Fruit fly (Drosophila melanogaster) whole organism, embryonic: ENCODE data around the gene CG42449.
A peak's percentile ranks its signal among the peaks of the same experiment; 100 is the strongest.

Experiments
- Aef1 ChIP-seq: fragments of 200-800 bp; sonication (Bioruptor generic); IDR thresholded peaks from 3 replicates; pipeline ENCODE4 v1.3.6; 2022; ENCODE audit warnings: missing biosample characterization, missing genetic modification characterization
- Asciz ChIP-seq: fragments of 200-800 bp; sonication (Bioruptor generic); optimal IDR thresholded peaks from 2 replicates; lab custom pipeline; 2017; ENCODE audit warnings: missing biosample characterization, mild to moderate bottlenecking, missing genetic modification characterization, missing genetic modification reagents
- B-H2 ChIP-seq: fragments of 200-800 bp; sonication (Bioruptor generic); optimal IDR thresholded peaks from 2 replicates; lab custom pipeline; 2018; ENCODE audit warnings: missing biosample characterization, mild to moderate bottlenecking, missing genetic modification characterization
- CG10267 ChIP-seq: fragments of 200-800 bp; sonication (Bioruptor generic); optimal IDR thresholded peaks from 2 replicates; lab custom pipeline; 2018; ENCODE audit warnings: missing biosample characterization, mild to moderate bottlenecking, missing genetic modification characterization, moderate library complexity
- CG10321 ChIP-seq: fragments of 200-800 bp; sonication (Bioruptor generic); IDR thresholded peaks from 2 replicates; pipeline ENCODE4 v1.3.6; 2022; ENCODE audit warnings: missing biosample characterization, missing genetic modification characterization
- CG12299 ChIP-seq: fragments of 200-800 bp; sonication (Bioruptor generic); optimal IDR thresholded peaks from 2 replicates; lab custom pipeline; 2018; ENCODE audit warnings: missing biosample characterization, mild to moderate bottlenecking, missing genetic modification characterization
- CG12391 ChIP-seq: fragments of 200-800 bp; sonication (Bioruptor generic); optimal IDR thresholded peaks from 3 replicates; lab custom pipeline; 2018; ENCODE audit warnings: missing biosample characterization, mild to moderate bottlenecking, missing genetic modification characterization, moderate library complexity
- CG12769 ChIP-seq: fragments of 200-800 bp; sonication (Bioruptor generic); optimal IDR thresholded peaks from 2 replicates; lab custom pipeline; 2019; ENCODE audit warnings: missing biosample characterization, mild to moderate bottlenecking, missing genetic modification characterization, moderate library complexity
- CG12942 ChIP-seq: fragments of 200-800 bp; sonication (Bioruptor generic); optimal IDR thresholded peaks from 3 replicates; lab custom pipeline; 2016; ENCODE audit warnings: missing biosample characterization, missing genetic modification characterization
- CG13287 ChIP-seq: fragments of 200-800 bp; sonication (Bioruptor generic); IDR thresholded peaks from 2 replicates; pipeline ENCODE4 v1.3.6; 2022; ENCODE audit warnings: missing biosample characterization, missing genetic modification characterization; ENCODE audit not compliant: partially characterized antibody
- CG1529 ChIP-seq: fragments of 200-800 bp; sonication (Bioruptor generic); optimal IDR thresholded peaks from 3 replicates; lab custom pipeline; 2018; ENCODE audit warnings: missing biosample characterization, missing genetic modification characterization
- CG15514 ChIP-seq: fragments of 200-800 bp; sonication (Bioruptor generic); optimal IDR thresholded peaks from 3 replicates; lab custom pipeline; 2017; ENCODE audit warnings: missing biosample characterization, missing genetic modification characterization, mild to moderate bottlenecking, moderate library complexity, missing genetic modification reagents
- CG17385 ChIP-seq: fragments of 200-800 bp; sonication (Bioruptor generic); optimal IDR thresholded peaks from 3 replicates; lab custom pipeline; 2018; ENCODE audit warnings: missing biosample characterization, mild to moderate bottlenecking, missing genetic modification characterization
- CG17912 ChIP-seq: fragments of 200-800 bp; sonication (Bioruptor generic); optimal IDR thresholded peaks from 2 replicates; lab custom pipeline; 2018; ENCODE audit warnings: missing biosample characterization, mild to moderate bottlenecking, missing genetic modification characterization
- CG2712 ChIP-seq: fragments of 200-800 bp; optimal IDR thresholded peaks from 3 replicates; lab custom pipeline; 2019; ENCODE audit warnings: missing biosample characterization, mild to moderate bottlenecking, missing genetic modification characterization, moderate library complexity
- CG30020 ChIP-seq: fragments of 200-800 bp; optimal IDR thresholded peaks from 2 replicates; lab custom pipeline; 2019; ENCODE audit warnings: missing biosample characterization, mild to moderate bottlenecking, missing genetic modification characterization, moderate library complexity
- CG31224 ChIP-seq: fragments of 200-800 bp; sonication (Bioruptor generic); IDR thresholded peaks from 2 replicates; pipeline ENCODE4 v1.3.6; 2022; ENCODE audit warnings: missing biosample characterization, missing genetic modification characterization
- CG3726 ChIP-seq: fragments of 200-800 bp; sonication (Bioruptor generic); IDR thresholded peaks from 3 replicates; pipeline ENCODE4, ENCODE4 v1.3.6; 2022; ENCODE audit warnings: missing biosample characterization, missing genetic modification characterization
- CG4282 ChIP-seq: fragments of 200-800 bp; sonication (Bioruptor generic); optimal IDR thresholded peaks from 2 replicates; lab custom pipeline; 2016; ENCODE audit warnings: missing biosample characterization, missing genetic modification characterization
- CG4820 ChIP-seq: fragments of 200-800 bp; sonication (Bioruptor generic); optimal IDR thresholded peaks from 3 replicates; lab custom pipeline; 2016; ENCODE audit warnings: missing biosample characterization, missing genetic modification characterization
- CG7372 ChIP-seq: fragments of 200-800 bp; sonication (Bioruptor generic); IDR thresholded peaks from 2 replicates; pipeline ENCODE4 v1.3.6; 2022; ENCODE audit warnings: missing biosample characterization, missing genetic modification characterization
- CG7987 ChIP-seq: fragments of 200-800 bp; sonication (Bioruptor generic); optimal IDR thresholded peaks from 2 replicates; lab custom pipeline; 2018; ENCODE audit warnings: missing biosample characterization, mild to moderate bottlenecking, missing genetic modification characterization, moderate library complexity
- CG9876 ChIP-seq: fragments of 200-800 bp; sonication (Bioruptor generic); optimal IDR thresholded peaks from 2 replicates; lab custom pipeline; 2016; ENCODE audit warnings: missing biosample characterization, missing genetic modification characterization
- CTCF ChIP-seq: fragments of 200-800 bp; sonication (Bioruptor generic); optimal IDR thresholded peaks from 2 replicates; lab custom pipeline; 2017; ENCODE audit warnings: missing biosample characterization, mild to moderate bottlenecking, missing genetic modification characterization, moderate library complexity
- Camta ChIP-seq: fragments of 200-800 bp; sonication (Bioruptor generic); optimal IDR thresholded peaks from 2 replicates; lab custom pipeline; 2016; ENCODE audit warnings: missing biosample characterization, missing genetic modification characterization
- Dll ChIP-seq: fragments of 200-800 bp; sonication (Bioruptor generic); IDR thresholded peaks from 4 replicates; pipeline ENCODE4 v1.3.6; 2022; ENCODE audit warnings: missing biosample characterization, missing genetic modification characterization; ENCODE audit not compliant: partially characterized antibody
- Dp ChIP-seq: fragments of 200-800 bp; sonication (Bioruptor generic); optimal IDR thresholded peaks from 2 replicates; lab custom pipeline; 2018; ENCODE audit warnings: missing biosample characterization, mild to moderate bottlenecking, missing genetic modification characterization, moderate library complexity
- Drgx ChIP-seq: fragments of 200-800 bp; sonication (Bioruptor generic); IDR thresholded peaks from 2 replicates; pipeline ENCODE4 v1.3.6; 2022; ENCODE audit warnings: missing biosample characterization, missing genetic modification characterization
- Eip74EF ChIP-seq, 2 experiments: fragments of 200-800 bp in 1 of 2; fragments of >200 bp in 1 of 2; sonication (Bioruptor generic) in 1 of 2; optimal IDR thresholded peaks; 2 replicates each; lab custom pipeline; 2017 to 2019; ENCODE audit warnings: missing biosample characterization in 2 of 2, missing genetic modification characterization in 2 of 2, mild to moderate bottlenecking in 1 of 2, moderate library complexity in 1 of 2
- GATAe ChIP-seq: fragments of 200-800 bp; sonication (Bioruptor generic); conservative IDR thresholded peaks from 2 replicates; pipeline ENCODE4 v1.3.6; 2022; ENCODE audit warnings: missing biosample characterization, missing genetic modification characterization
- Mes4 ChIP-seq: fragments of 200-800 bp; sonication (Bioruptor generic); optimal IDR thresholded peaks from 2 replicates; lab custom pipeline; 2016; ENCODE audit warnings: missing biosample characterization, missing genetic modification characterization
- NC2β ChIP-seq: fragments of 200-800 bp; sonication (Bioruptor generic); optimal IDR thresholded peaks from 2 replicates; lab custom pipeline; 2016; ENCODE audit warnings: missing biosample characterization, missing genetic modification characterization
- Sox102F ChIP-seq: fragments of 200-800 bp; sonication (Bioruptor generic); optimal IDR thresholded peaks from 2 replicates; lab custom pipeline; 2018; ENCODE audit warnings: missing biosample characterization, mild to moderate bottlenecking, missing genetic modification characterization, moderate library complexity
- Spps ChIP-seq: fragments of 200-800 bp; sonication (Bioruptor generic); optimal IDR thresholded peaks from 2 replicates; lab custom pipeline; 2018; ENCODE audit warnings: missing biosample characterization, mild to moderate bottlenecking, missing genetic modification characterization
- chinmo ChIP-seq: fragments of 200-800 bp; sonication (Bioruptor generic); IDR thresholded peaks from 4 replicates; pipeline ENCODE4 v1.3.6; 2022; ENCODE audit warnings: missing biosample characterization, missing genetic modification characterization; ENCODE audit not compliant: partially characterized antibody
- dan ChIP-seq: fragments of 200-800 bp; sonication (Bioruptor generic); IDR thresholded peaks from 2 replicates; pipeline ENCODE4 v1.3.6; 2022; ENCODE audit warnings: missing biosample characterization, missing genetic modification characterization
- fd64A ChIP-seq: fragments of 200-800 bp; sonication (Bioruptor generic); optimal IDR thresholded peaks from 3 replicates; lab custom pipeline; 2018; ENCODE audit warnings: missing biosample characterization, mild to moderate bottlenecking, missing genetic modification characterization
- fru ChIP-seq: fragments of >200 bp; optimal IDR thresholded peaks from 2 replicates; lab custom pipeline; 2017
- kni ChIP-seq: fragments of 200-800 bp; sonication (Bioruptor generic); optimal IDR thresholded peaks from 3 replicates; lab custom pipeline; 2017; ENCODE audit warnings: mild to moderate bottlenecking, missing biosample characterization, missing genetic modification reagents, missing genetic modification characterization
- lov ChIP-seq, 2 experiments: fragments of 200-800 bp in 1 of 2; fragments of >200 bp in 1 of 2; sonication (Bioruptor generic) in 1 of 2; IDR thresholded peaks in 1 of 2; optimal IDR thresholded peaks in 1 of 2; 2 replicates in 1 of 2; 3 replicates in 1 of 2; pipeline versions ENCODE4 v1.3.6 to Lab custom; 2017 to 2022; ENCODE audit warnings: missing biosample characterization in 1 of 2, missing genetic modification characterization in 1 of 2
- oc ChIP-seq: fragments of 200-800 bp; sonication (Bioruptor generic); optimal IDR thresholded peaks from 2 replicates; lab custom pipeline; 2018; ENCODE audit warnings: missing biosample characterization, mild to moderate bottlenecking, missing genetic modification characterization, moderate library complexity
- peb ChIP-seq: fragments of 200-800 bp; sonication (Bioruptor generic); IDR thresholded peaks from 2 replicates; pipeline ENCODE4 v1.3.6; 2022; ENCODE audit warnings: missing biosample characterization, missing genetic modification characterization
- pfk ChIP-seq: fragments of 200-800 bp; sonication (Bioruptor generic); optimal IDR thresholded peaks from 2 replicates; lab custom pipeline; 2018; ENCODE audit warnings: missing biosample characterization, mild to moderate bottlenecking, missing genetic modification characterization, moderate library complexity
- pita ChIP-seq: fragments of 200-800 bp; sonication (Bioruptor generic); optimal IDR thresholded peaks from 2 replicates; lab custom pipeline; 2017; ENCODE audit warnings: missing biosample characterization, mild to moderate bottlenecking, missing genetic modification characterization
- sna ChIP-seq: fragments of 200-800 bp; sonication (Bioruptor generic); IDR thresholded peaks from 2 replicates; pipeline ENCODE4 v1.3.6; 2022; ENCODE audit warnings: missing biosample characterization, missing genetic modification characterization; ENCODE audit not compliant: partially characterized antibody
- toy ChIP-seq: fragments of 200-800 bp; sonication (Bioruptor generic); IDR thresholded peaks from 2 replicates; pipeline ENCODE4 v1.3.6; 2022; ENCODE audit warnings: missing biosample characterization, missing genetic modification characterization
- trh ChIP-seq: fragments of 200-800 bp; sonication (Bioruptor generic); optimal IDR thresholded peaks from 2 replicates; lab custom pipeline; 2016; ENCODE audit warnings: missing biosample characterization, missing genetic modification characterization
- twi ChIP-seq: fragments of 200-800 bp; optimal IDR thresholded peaks from 2 replicates; lab custom pipeline; 2019; ENCODE audit warnings: missing biosample characterization, mild to moderate bottlenecking, missing genetic modification characterization, moderate library complexity
- unpg ChIP-seq: fragments of 200-800 bp; sonication (Bioruptor generic); optimal IDR thresholded peaks from 3 replicates; lab custom pipeline; 2018; ENCODE audit warnings: missing biosample characterization, mild to moderate bottlenecking, missing genetic modification characterization, moderate library complexity
- yki ChIP-seq: fragments of >200 bp; optimal IDR thresholded peaks from 3 replicates; lab custom pipeline; 2018

Gene CG42449

dm6 chrX:5648437-5648959 is 34.5 kb upstream of the CG42449 start, which contains the start of gene OtopLa (continued):
- TF ChIP-seq CG9876 (GFP tag; lab: Kevin White, UChicago) (peak; percentile 18), CG2712 (peak; percentile 84), fd64A (GFP tag; lab: Kevin White, UChicago) (peak; percentile 72), CG12769 (tag; lab: Kevin White, UChicago) (no peak), Dll (GFP tag; lab: Robert Waterston, UW) (no peak), unpg (GFP tag; lab: Kevin White, UChicago) (peak; percentile 89), kni (GFP tag; lab: Kevin White, UChicago) (no peak), peb (GFP tag; lab: Robert Waterston, UW) (peak; percentile 80), CG10267 (tag; lab: Kevin White, UChicago) (peak; percentile 74), Dp (GFP tag; lab: Kevin White, UChicago) (no peak), CG31224 (GFP tag; lab: Robert Waterston, UW) (peak; percentile 58; the same call in 1 of the 2 replicates), twi (tag; lab: Kevin White, UChicago) (no peak), yki (lab: Kevin White, UChicago) (no peak), pfk (GFP tag; lab: Kevin White, UChicago) (no peak), Mes4 (GFP tag; lab: Kevin White, UChicago) (peak; percentile 72), lov (optimal IDR thresholded peaks at IDR 0.05; lab: Kevin White, UChicago) (no peak), lov (GFP tag; IDR thresholded peaks at IDR 0.05; lab: Robert Waterston, UW) (peak; percentile 85), Spps (peak; percentile 69), CG4282 (no peak), CG7372 (GFP tag; lab: Robert Waterston, UW) (peak; percentile 69; the same call in 1 of the 2 replicates), CTCF (GFP tag; lab: Kevin White, UChicago) (peak; percentile 52), NC2β (GFP tag; lab: Kevin White, UChicago) (peak; percentile 78), CG7987 (GFP tag; lab: Kevin White, UChicago) (peak; percentile 32), CG12299 (tag; lab: Kevin White, UChicago) (peak; percentile 71), CG1529 (GFP tag; lab: Kevin White, UChicago) (peak; percentile 78), toy (peak; percentile 46; the same call in 1 of the 2 replicates), chinmo (0 out of 4 replicates have a peak, but pooled peaks have one; percentile 9), CG13287 (GFP tag; lab: Robert Waterston, UW) (no peak), Drgx (GFP tag; lab: Robert Waterston, UW) (peak; percentile 89), CG17912 (GFP tag; lab: Kevin White, UChicago) (no peak), oc (tag; lab: Kevin White, UChicago) (peak; percentile 84), Asciz (GFP tag; lab: Kevin White, UChicago) (peak; percentile 86), CG12942 (GFP tag; lab: Kevin White, UChicago) (peak; percentile 65), CG12391 (peak; percentile 84), Eip74EF (GFP tag; optimal IDR thresholded peaks at IDR 0.05; lab: Kevin White, UChicago) (peak in 1 of 2 experiments; percentile 80), GATAe (GFP tag; lab: Robert Waterston, UW) (peak; percentile 41; the same call in 1 of the 2 replicates), B-H2 (no peak), Aef1 (GFP tag; lab: Robert Waterston, UW) (peak; percentile 75), Camta (GFP tag; lab: Kevin White, UChicago) (peak; percentile 85), pita (GFP tag; lab: Kevin White, UChicago) (no peak), fru (lab: Kevin White, UChicago) (no peak), CG30020 (tag; lab: Kevin White, UChicago) (peak; percentile 8), dan (GFP tag; lab: Robert Waterston, UW) (peak; percentile 28; the same call in 1 of the 2 replicates), CG15514 (GFP tag; lab: Kevin White, UChicago) (peak; percentile 65), Sox102F (GFP tag; lab: Kevin White, UChicago) (peak; percentile 87), CG3726 (GFP tag; lab: Robert Waterston, UW) (peak; percentile 69; the same call in 2 of the 3 replicates), CG10321 (GFP tag; lab: Robert Waterston, UW) (peak; percentile 52; the same call in 1 of the 2 replicates), trh (GFP tag; lab: Kevin White, UChicago) (peak; percentile 37), sna (no peak), CG4820 (GFP tag; lab: Kevin White, UChicago) (peak; percentile 85), CG17385 (GFP tag; lab: Kevin White, UChicago) (peak; percentile 79)
